Worm (Caenorhabditis elegans) whole organism, mixed stage, embryonic: ENCODE measurements around the gene R144.12.

Experiments used
- M03D4.4 ChIP-seq: sonication (generic microtip); optimal IDR thresholded peaks from 2 replicates; lab custom pipeline; 2017; ENCODE audit warnings: mild to moderate bottlenecking, missing genetic modification characterization, missing compliant biosample characterization
- blmp-1 ChIP-seq: fragments of 150-350 bp; optimal IDR thresholded peaks from 2 replicates; lab custom pipeline; 2014; ENCODE audit warnings: missing biosample characterization, missing genetic modification characterization
- ceh-43 ChIP-seq: fragments of 200-800 bp; sonication (Bioruptor generic); optimal IDR thresholded peaks from 2 replicates; lab custom pipeline; 2018; ENCODE audit warnings: mild to moderate bottlenecking, missing genetic modification characterization, moderate library complexity, missing compliant biosample characterization
- drap-1 ChIP-seq: fragments of 200-800 bp; sonication (Bioruptor generic); optimal IDR thresholded peaks from 3 replicates; lab custom pipeline; 2018; ENCODE audit warnings: mild to moderate bottlenecking, missing genetic modification characterization, missing compliant biosample characterization
- elt-1 ChIP-seq: sonication (generic microtip); optimal IDR thresholded peaks from 2 replicates; lab custom pipeline; 2017; ENCODE audit warnings: missing genetic modification characterization, mild to moderate bottlenecking, missing compliant biosample characterization, antibody characterized with exemption, moderate library complexity, borderline replicate concordance; ENCODE audit not compliant: insufficient read depth
- elt-3 ChIP-seq: fragments of 150-350 bp; optimal IDR thresholded peaks from 2 replicates; lab custom pipeline; 2014; ENCODE audit warnings: missing biosample characterization, missing genetic modification characterization
- flh-1 ChIP-seq: fragments of 200-800 bp; sonication (Bioruptor generic); optimal IDR thresholded peaks from 2 replicates; lab custom pipeline; 2018; ENCODE audit warnings: mild to moderate bottlenecking, missing genetic modification characterization, moderate library complexity, missing compliant biosample characterization
- hlh-1 ChIP-seq: fragments of 150-350 bp; optimal IDR thresholded peaks from 2 replicates; lab custom pipeline; 2014; ENCODE audit warnings: missing biosample characterization, missing genetic modification reagents, missing genetic modification characterization
- lin-13 ChIP-seq: fragments of 150-350 bp; optimal IDR thresholded peaks from 2 replicates; lab custom pipeline; 2014; ENCODE audit warnings: missing biosample characterization, missing genetic modification characterization
- mab-5 ChIP-seq: fragments of 150-350 bp; optimal IDR thresholded peaks from 2 replicates; lab custom pipeline; 2014; ENCODE audit warnings: missing biosample characterization, missing genetic modification characterization
- nhr-12 ChIP-seq: fragments of 150-350 bp; optimal IDR thresholded peaks from 2 replicates; lab custom pipeline; 2014; ENCODE audit warnings: missing biosample characterization, missing genetic modification characterization
- nhr-2 ChIP-seq: fragments of 150-350 bp; optimal IDR thresholded peaks from 2 replicates; lab custom pipeline; 2014; ENCODE audit warnings: missing biosample characterization, missing genetic modification characterization
- nhr-237 ChIP-seq: fragments of 150-350 bp; optimal IDR thresholded peaks from 2 replicates; lab custom pipeline; 2014; ENCODE audit warnings: missing biosample characterization, missing genetic modification characterization
- nhr-28 ChIP-seq: fragments of 150-350 bp; optimal IDR thresholded peaks from 2 replicates; lab custom pipeline; 2014; ENCODE audit warnings: missing biosample characterization, missing genetic modification characterization
- sem-2 ChIP-seq: fragments of 200-800 bp; sonication (Bioruptor generic); optimal IDR thresholded peaks from 2 replicates; lab custom pipeline; 2018; ENCODE audit warnings: mild to moderate bottlenecking, missing genetic modification characterization, missing compliant biosample characterization
- snpc-4 ChIP-seq: fragments of 150-350 bp; optimal IDR thresholded peaks from 2 replicates; lab custom pipeline; 2014; ENCODE audit warnings: missing biosample characterization, missing genetic modification characterization
- sptf-1 ChIP-seq: sonication (generic microtip); optimal IDR thresholded peaks from 2 replicates; lab custom pipeline; 2017; ENCODE audit warnings: mild to moderate bottlenecking, missing genetic modification characterization, moderate library complexity, missing compliant biosample characterization
- tbx-8 ChIP-seq: fragments of 200-800 bp; sonication (Bioruptor generic); optimal IDR thresholded peaks from 2 replicates; lab custom pipeline; 2018; ENCODE audit warnings: mild to moderate bottlenecking, missing genetic modification characterization, moderate library complexity, missing compliant biosample characterization
- unc-62 ChIP-seq: fragments of 150-350 bp; optimal IDR thresholded peaks from 2 replicates; lab custom pipeline; 2014; ENCODE audit warnings: missing biosample characterization, missing genetic modification reagents, missing genetic modification characterization

Gene R144.12

ce11 chrIII:4962393-4962792, 44.4 kb downstream of the R144.12 start, which contains the start of gene vps-22:
vps-22 (minus strand) TSS chrIII:4962493.
- no peak for TF ChIP-seq elt-1 (tag; lab: Kevin White, UChicago)
- no peak for TF ChIP-seq hlh-1 (tag; lab: Kevin White, UChicago)
- no peak for TF ChIP-seq ceh-43
- TF ChIP-seq snpc-4 (tag; lab: Kevin White, UChicago): no peak
- TF ChIP-seq mab-5 (tag; lab: Kevin White, UChicago): no peak
- no peak for TF ChIP-seq drap-1
- TF ChIP-seq nhr-2 (tag; lab: Kevin White, UChicago): no peak
- no peak for TF ChIP-seq flh-1 (GFP tag; lab: Kevin White, UChicago)

- TF ChIP-seq sem-2 (no peak), nhr-28 (tag; lab: Kevin White, UChicago) (no peak), nhr-12 (tag; lab: Kevin White, UChicago) (no peak), mab-5 (tag; lab: Kevin White, UChicago) (no peak), blmp-1 (tag; lab: Kevin White, UChicago) (no peak), sptf-1 (no peak), unc-62 (GFP tag; lab: Kevin White, UChicago) (no peak), tbx-8 (GFP tag; lab: Kevin White, UChicago) (no peak), lin-13 (tag; lab: Kevin White, UChicago) (no peak)
Measured at ce11 chrIII:4961281-4961680, 45.5 kb downstream of the R144.12 start.

- no peak for TF ChIP-seq elt-3
- TF ChIP-seq, all 35 proteins: peak for 0
Measured at ce11 chrIII:4960204-4960603, 46.6 kb downstream of the R144.12 start, which contains the start of gene C27F2.4. C27F2.4 (minus strand) TSS chrIII:4960304.

- TF ChIP-seq M03D4.4 (tag; lab: Kevin White, UChicago) (no peak), sem-2 (no peak), elt-1 (tag; lab: Kevin White, UChicago) (no peak), nhr-237 (no peak)
Measured at ce11 chrIII:4956566-4956965, 50.2 kb downstream of the R144.12 start, which contains the start of gene C26E6.1. C26E6.1 (plus strand) TSS chrIII:4956866.
